Fruit fly (Drosophila melanogaster) whole organism, embryonic: ENCODE results near the gene Elal.

Experiments
- B-H2 ChIP-seq: fragments of 200-800 bp; sonication (Bioruptor generic); optimal IDR thresholded peaks from 2 replicates; lab custom pipeline; 2018; ENCODE audit warnings: missing biosample characterization, mild to moderate bottlenecking, missing genetic modification characterization
- Blimp-1 ChIP-seq: fragments of 200-800 bp; sonication (Bioruptor generic); optimal IDR thresholded peaks from 3 replicates; lab custom pipeline; 2018; ENCODE audit warnings: missing biosample characterization, missing genetic modification characterization, mild to moderate bottlenecking, moderate library complexity, missing genetic modification reagents
- CG18262 ChIP-seq: fragments of 200-800 bp; optimal IDR thresholded peaks from 3 replicates; lab custom pipeline; 2019; ENCODE audit warnings: missing biosample characterization, mild to moderate bottlenecking, missing genetic modification characterization, moderate library complexity
- CG3726 ChIP-seq: fragments of 200-800 bp; sonication (Bioruptor generic); IDR thresholded peaks from 3 replicates; pipeline ENCODE4, ENCODE4 v1.3.6; 2022; ENCODE audit warnings: missing biosample characterization, missing genetic modification characterization
- CG3838 ChIP-seq: fragments of 200-800 bp; sonication (Bioruptor generic); optimal IDR thresholded peaks from 3 replicates; lab custom pipeline; 2016; ENCODE audit warnings: missing biosample characterization, missing genetic modification characterization
- CG6683 ChIP-seq: fragments of 200-800 bp; sonication (Bioruptor generic); optimal IDR thresholded peaks from 2 replicates; lab custom pipeline; 2017; ENCODE audit warnings: missing biosample characterization, mild to moderate bottlenecking, missing genetic modification characterization, missing genetic modification reagents
- CG7839 ChIP-seq: fragments of 200-800 bp; sonication (Bioruptor generic); optimal IDR thresholded peaks from 3 replicates; lab custom pipeline; 2018; ENCODE audit warnings: missing biosample characterization, mild to moderate bottlenecking, missing genetic modification characterization, moderate library complexity
- CG9215 ChIP-seq: fragments of 200-800 bp; sonication (Bioruptor generic); IDR thresholded peaks from 2 replicates; pipeline ENCODE4 v1.3.6; 2022; ENCODE audit warnings: missing biosample characterization, missing genetic modification characterization
- Dip2 ChIP-seq: fragments of 200-800 bp; sonication (Bioruptor generic); IDR thresholded peaks from 2 replicates; pipeline ENCODE4 v1.3.6; 2022; ENCODE audit warnings: missing biosample characterization, missing genetic modification characterization
- Sry-β ChIP-seq: fragments of 200-800 bp; sonication (Bioruptor generic); optimal IDR thresholded peaks from 2 replicates; lab custom pipeline; 2018; ENCODE audit warnings: missing biosample characterization, mild to moderate bottlenecking, missing genetic modification characterization, moderate library complexity
- mld ChIP-seq: fragments of 200-800 bp; sonication (Bioruptor generic); IDR thresholded peaks from 3 replicates; pipeline ENCODE4 v1.3.6; 2022; ENCODE audit warnings: missing biosample characterization, missing genetic modification characterization; ENCODE audit not compliant: partially characterized antibody
- pita ChIP-seq: fragments of 200-800 bp; sonication (Bioruptor generic); optimal IDR thresholded peaks from 2 replicates; lab custom pipeline; 2017; ENCODE audit warnings: missing biosample characterization, mild to moderate bottlenecking, missing genetic modification characterization
- trh ChIP-seq: fragments of 200-800 bp; sonication (Bioruptor generic); optimal IDR thresholded peaks from 2 replicates; lab custom pipeline; 2016; ENCODE audit warnings: missing biosample characterization, missing genetic modification characterization

DNA sequence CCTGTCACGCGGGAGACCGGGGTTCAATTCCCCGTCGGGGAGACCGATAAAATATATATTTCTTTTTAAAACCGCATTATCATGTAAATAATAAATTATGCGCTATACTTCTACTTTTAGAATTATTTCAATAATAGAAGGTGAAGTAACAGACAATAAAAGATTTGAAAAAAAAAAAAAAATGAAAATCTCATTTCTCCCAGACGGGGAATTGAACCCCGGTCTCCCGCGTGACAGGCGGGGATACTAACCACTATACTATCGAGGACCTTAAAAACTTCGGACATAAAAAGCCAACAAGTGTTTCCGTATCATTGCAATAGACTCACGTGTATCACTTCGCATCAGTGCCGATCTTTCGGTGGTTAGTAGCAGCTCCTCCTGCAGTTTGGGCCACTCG, 49.7 kb downstream of the Elal start:
- no peak for TF ChIP-seq CG6683 (GFP tag; lab: Kevin White, UChicago)
- TF ChIP-seq CG9215 (GFP tag; lab: Robert Waterston, UW), result no peak
- TF ChIP-seq CG3838, result no peak
- TF ChIP-seq Blimp-1 (GFP tag; lab: Kevin White, UChicago), result no peak
- no peak for TF ChIP-seq CG18262
- no peak for TF ChIP-seq pita (GFP tag; lab: Kevin White, UChicago)
- TF ChIP-seq B-H2 (GFP tag; lab: Kevin White, UChicago), result no peak
- no peak for TF ChIP-seq Dip2 (GFP tag; lab: Robert Waterston, UW)
- no peak for TF ChIP-seq trh
- TF ChIP-seq CG7839 (tag; lab: Kevin White, UChicago), result no peak
- TF ChIP-seq mld, result no peak
- no peak for TF ChIP-seq Sry-β (GFP tag; lab: Kevin White, UChicago)
- TF ChIP-seq CG3726 (GFP tag; lab: Robert Waterston, UW), result no peak
